Worm (Caenorhabditis elegans) whole organism, L1 larva: ENCODE data around the gene ZC190.5.
A peak's percentile ranks its signal among the peaks of the same experiment; 100 is the strongest.
"Not testable (repeated sequence)": the region's sequence is repeated elsewhere in the genome, so short reads cannot be mapped to it uniquely, and the experiment has no call there.

Experiments
- C04F5.9 ChIP-seq: sonication (generic microtip); optimal IDR thresholded peaks from 2 replicates; lab custom pipeline; 2016; ENCODE audit warnings: missing genetic modification characterization, missing compliant biosample characterization
- C16A3.4 ChIP-seq: fragments of 150-350 bp; optimal IDR thresholded peaks from 2 replicates; lab custom pipeline; 2014; ENCODE audit warnings: missing biosample characterization, missing genetic modification characterization
- aha-1 ChIP-seq: fragments of 150-350 bp; optimal IDR thresholded peaks from 2 replicates; lab custom pipeline; 2014; ENCODE audit warnings: missing biosample characterization, missing genetic modification characterization
- aly-2 ChIP-seq: fragments of 150-350 bp; optimal IDR thresholded peaks from 2 replicates; lab custom pipeline; 2014; ENCODE audit warnings: missing biosample characterization, missing genetic modification characterization
- blmp-1 ChIP-seq: fragments of 150-350 bp; optimal IDR thresholded peaks from 2 replicates; lab custom pipeline; 2014; ENCODE audit warnings: missing biosample characterization, missing genetic modification characterization
- ceh-88 ChIP-seq: fragments of 200-800 bp; sonication (Bioruptor generic); IDR thresholded peaks from 2 replicates; pipeline ENCODE4 v1.3.6; 2022; ENCODE audit warnings: missing genetic modification characterization, missing compliant biosample characterization
- ces-1 ChIP-seq: fragments of 150-350 bp; optimal IDR thresholded peaks from 2 replicates; lab custom pipeline; 2014; ENCODE audit warnings: missing biosample characterization, missing genetic modification reagents, missing genetic modification characterization
- efl-1 ChIP-seq, 4 experiments: fragments of 150-350 bp; optimal IDR thresholded peaks in 3 of 4; peaks in 1 of 4; 1 replicate in 1 of 4; 2 replicates in 3 of 4; lab custom pipeline; 2014; ENCODE audit warnings: missing biosample characterization in 2 of 4, missing genetic modification characterization in 2 of 4, missing genetic modification reagents in 2 of 4
- efl-3 ChIP-seq: fragments of 200-800 bp; sonication (Bioruptor generic); optimal IDR thresholded peaks from 2 replicates; lab custom pipeline; 2018; ENCODE audit warnings: mild to moderate bottlenecking, missing genetic modification characterization, missing compliant biosample characterization
- egl-27 ChIP-seq, 2 experiments: fragments of 150-350 bp in 1 of 2; sonication (generic microtip); optimal IDR thresholded peaks; 3 replicates each; lab custom pipeline; 2017 to 2018; ENCODE audit warnings: missing biosample characterization in 2 of 2, missing genetic modification characterization in 2 of 2, missing genetic modification reagents in 2 of 2
- elt-3 ChIP-seq, 6 experiments: fragments of 150-350 bp in 1 of 6; sonication (generic microtip); optimal IDR thresholded peaks; 2 replicates each; lab custom pipeline; 2017 to 2018; ENCODE audit warnings: missing biosample characterization in 6 of 6, missing genetic modification characterization in 6 of 6, inconsistent platforms in 1 of 6
- ets-5 ChIP-seq: fragments of 200-800 bp; sonication (Bioruptor generic); IDR thresholded peaks from 2 replicates; pipeline ENCODE4 v1.3.6; 2022; ENCODE audit warnings: missing genetic modification characterization, missing compliant biosample characterization
- fkh-10 ChIP-seq: sonication (generic microtip); optimal IDR thresholded peaks from 2 replicates; lab custom pipeline; 2017; ENCODE audit warnings: missing biosample characterization, missing genetic modification reagents, missing genetic modification characterization
- fkh-4 ChIP-seq: sonication (generic microtip); optimal IDR thresholded peaks from 2 replicates; lab custom pipeline; 2016; ENCODE audit warnings: missing compliant biosample characterization, missing genetic modification characterization, borderline replicate concordance
- fkh-8 ChIP-seq: sonication (generic microtip); optimal IDR thresholded peaks from 2 replicates; lab custom pipeline; 2016; ENCODE audit warnings: mild to moderate bottlenecking, missing genetic modification characterization, missing compliant biosample characterization
- fos-1 ChIP-seq: fragments of 150-350 bp; optimal IDR thresholded peaks from 2 replicates; lab custom pipeline; 2014; ENCODE audit warnings: missing biosample characterization, missing genetic modification characterization
- irx-1 ChIP-seq: sonication (generic microtip); optimal IDR thresholded peaks from 2 replicates; lab custom pipeline; 2016; ENCODE audit warnings: missing genetic modification characterization, missing compliant biosample characterization
- lin-13 ChIP-seq: fragments of 150-350 bp; optimal IDR thresholded peaks from 2 replicates; lab custom pipeline; 2014; ENCODE audit warnings: missing biosample characterization, missing genetic modification reagents, missing genetic modification characterization
- lin-14 ChIP-seq: fragments of 200-800 bp; sonication (Bioruptor generic); optimal IDR thresholded peaks from 2 replicates; lab custom pipeline; 2018; ENCODE audit warnings: mild to moderate bottlenecking, missing genetic modification characterization, moderate library complexity, missing compliant biosample characterization
- mdl-1 ChIP-seq, 2 experiments: fragments of 150-350 bp; optimal IDR thresholded peaks; 2 replicates each; lab custom pipeline; 2014 to 2017; ENCODE audit warnings: missing biosample characterization in 2 of 2, missing genetic modification characterization in 2 of 2, inconsistent platforms in 1 of 2
- mef-2 ChIP-seq: fragments of 150-350 bp; optimal IDR thresholded peaks from 2 replicates; lab custom pipeline; 2014; ENCODE audit warnings: missing biosample characterization, missing genetic modification characterization
- nhr-76 ChIP-seq: sonication (generic microtip); optimal IDR thresholded peaks from 2 replicates; lab custom pipeline; 2017; ENCODE audit warnings: missing biosample characterization, missing genetic modification characterization
- nhr-85 ChIP-seq: sonication (generic microtip); peaks from one replicate; lab custom pipeline; 2016; ENCODE audit warnings: missing genetic modification characterization, inconsistent platforms, missing compliant biosample characterization
- pag-3 ChIP-seq: sonication (generic microtip); optimal IDR thresholded peaks from 2 replicates; lab custom pipeline; 2017; ENCODE audit warnings: missing genetic modification characterization, mild to moderate bottlenecking, missing compliant biosample characterization, antibody characterized with exemption, borderline replicate concordance; ENCODE audit not compliant: insufficient read depth
- pax-3 ChIP-seq: fragments of 200-800 bp; sonication (Bioruptor generic); optimal IDR thresholded peaks from 2 replicates; lab custom pipeline; 2018; ENCODE audit warnings: mild to moderate bottlenecking, missing genetic modification characterization, moderate library complexity, missing compliant biosample characterization
- pqm-1 ChIP-seq: sonication (generic microtip); optimal IDR thresholded peaks from 3 replicates; lab custom pipeline; 2017; ENCODE audit warnings: missing biosample characterization, missing genetic modification characterization
- snpc-4 ChIP-seq: fragments of 150-350 bp; optimal IDR thresholded peaks from 2 replicates; lab custom pipeline; 2014; ENCODE audit warnings: missing biosample characterization, missing genetic modification characterization
- sptf-1 ChIP-seq: fragments of 150-350 bp; optimal IDR thresholded peaks from 2 replicates; lab custom pipeline; 2014; ENCODE audit warnings: missing biosample characterization, missing genetic modification characterization
- tlp-1 ChIP-seq: fragments of 150-350 bp; optimal IDR thresholded peaks from 2 replicates; lab custom pipeline; 2014; ENCODE audit warnings: missing biosample characterization, missing genetic modification characterization
- unc-62 ChIP-seq: fragments of 150-350 bp; optimal IDR thresholded peaks from 2 replicates; lab custom pipeline; 2014; ENCODE audit warnings: missing biosample characterization, missing genetic modification reagents, missing genetic modification characterization
- unc-98 ChIP-seq: fragments of 200-800 bp; sonication (Bioruptor generic); IDR thresholded peaks from 2 replicates; pipeline ENCODE4 v1.3.6; 2022; ENCODE audit warnings: missing genetic modification characterization, missing compliant biosample characterization
- vab-15 ChIP-seq: sonication (generic microtip); optimal IDR thresholded peaks from 2 replicates; lab custom pipeline; 2017; ENCODE audit warnings: missing genotype, mild to moderate bottlenecking, missing genetic modification characterization, missing compliant biosample characterization
- xbp-1 ChIP-seq: sonication (generic microtip); optimal IDR thresholded peaks from 2 replicates; lab custom pipeline; 2016; ENCODE audit warnings: missing genetic modification characterization, missing compliant biosample characterization
- zip-4 ChIP-seq: fragments of 200-800 bp; sonication (Bioruptor generic); optimal IDR thresholded peaks from 2 replicates; lab custom pipeline; 2018; ENCODE audit warnings: mild to moderate bottlenecking, missing genetic modification characterization, moderate library complexity, missing compliant biosample characterization
- ztf-11 ChIP-seq, 2 experiments: sonication (generic microtip); optimal IDR thresholded peaks; 2 replicates each; lab custom pipeline; 2016 to 2017; ENCODE audit warnings: missing genetic modification characterization in 2 of 2, missing biosample characterization in 1 of 2, missing compliant biosample characterization in 1 of 2
- ztf-4 ChIP-seq: fragments of 150-350 bp; optimal IDR thresholded peaks from 2 replicates; lab custom pipeline; 2014; ENCODE audit warnings: missing biosample characterization, missing genetic modification characterization

ZC190.5 gene

ce11 chrV:8673498-8673897 is at the start of gene ZC190.5:
Gene ZC190.5, minus strand, starts transcription at chrV:8673598.
- TF ChIP-seq fkh-8 (tag; lab: Kevin White, UChicago) (peak; percentile 18), irx-1 (tag; lab: Kevin White, UChicago) (no peak), efl-1 (optimal IDR thresholded peaks at IDR 0.05; lab: Kevin White, UChicago) (no peak), efl-1 (GFP tag; optimal IDR thresholded peaks at IDR 0.05 in 1 of 2; lab: Kevin White, UChicago) (peak in 1 of 2 experiments; percentile 79), pax-3 (peak; percentile 15), nhr-85 (tag; lab: Kevin White, UChicago) (no peak)

ce11 chrV:8722160-8722559 is 48.8 kb upstream of the ZC190.5 start, which contains the start of gene ZC196.8:
Gene ZC196.8, minus strand, starts transcription at chrV:8722260.
- not testable (repeated sequence) for TF ChIP-seq blmp-1 (tag; lab: Kevin White, UChicago); aha-1 (tag; lab: Kevin White, UChicago); egl-27 (tag; optimal IDR thresholded peaks at IDR 0.05; lab: Kevin White, UChicago)

ce11 chrV:8718399-8718798 is 45.0 kb upstream of the ZC190.5 start:
- TF ChIP-seq efl-3 (no peak), pag-3 (tag; lab: Kevin White, UChicago) (no peak), sptf-1 (tag; lab: Kevin White, UChicago) (no peak), efl-1 (optimal IDR thresholded peaks at IDR 0.05; lab: Kevin White, UChicago) (no peak), efl-1 (GFP tag; optimal IDR thresholded peaks at IDR 0.05 in 1 of 2; lab: Kevin White, UChicago) (no peak), fos-1 (tag; lab: Kevin White, UChicago) (no peak), ets-5 (GFP tag; lab: Robert Waterston, UW) (no peak), nhr-76 (no peak), pax-3 (no peak), vab-15 (tag; lab: Kevin White, UChicago) (no peak), snpc-4 (tag; lab: Kevin White, UChicago) (no peak), pqm-1 (no peak), elt-3 (tag; optimal IDR thresholded peaks at IDR 0.05; lab: Kevin White, UChicago) (no peak), mef-2 (no peak), lin-13 (GFP tag; lab: Kevin White, UChicago) (no peak)

ce11 chrV:8716175-8716574 is 42.8 kb upstream of the ZC190.5 start, which contains the start of gene glr-5:
Gene glr-5, plus strand, starts transcription at chrV:8716495.
- TF ChIP-seq aha-1 (tag; lab: Kevin White, UChicago) (no peak), lin-14 (GFP tag; lab: Kevin White, UChicago) (peak; percentile 68), ztf-11 (tag; optimal IDR thresholded peaks at IDR 0.05; lab: Kevin White, UChicago) (no peak), ztf-4 (tag; lab: Kevin White, UChicago) (no peak), zip-4 (no peak), fkh-4 (tag; lab: Kevin White, UChicago) (no peak), nhr-76 (no peak), C16A3.4 (tag; lab: Kevin White, UChicago) (no peak), ces-1 (GFP tag; lab: Kevin White, UChicago) (peak; percentile 52), unc-62 (GFP tag; lab: Kevin White, UChicago) (no peak), unc-98 (no peak), ceh-88 (GFP tag; lab: Robert Waterston, UW) (no peak), mdl-1 (tag; optimal IDR thresholded peaks at IDR 0.05; lab: Kevin White, UChicago) (no peak), aly-2 (tag; lab: Kevin White, UChicago) (no peak), fkh-10 (GFP tag; lab: Kevin White, UChicago) (peak; percentile 61), tlp-1 (tag; lab: Kevin White, UChicago) (no peak), C04F5.9 (tag; lab: Kevin White, UChicago) (no peak), xbp-1 (tag; lab: Kevin White, UChicago) (no peak), mef-2 (no peak)
